Fruit fly (Drosophila melanogaster): ENCODE results near the gene CG43355.

CG43355 gene

DNA sequence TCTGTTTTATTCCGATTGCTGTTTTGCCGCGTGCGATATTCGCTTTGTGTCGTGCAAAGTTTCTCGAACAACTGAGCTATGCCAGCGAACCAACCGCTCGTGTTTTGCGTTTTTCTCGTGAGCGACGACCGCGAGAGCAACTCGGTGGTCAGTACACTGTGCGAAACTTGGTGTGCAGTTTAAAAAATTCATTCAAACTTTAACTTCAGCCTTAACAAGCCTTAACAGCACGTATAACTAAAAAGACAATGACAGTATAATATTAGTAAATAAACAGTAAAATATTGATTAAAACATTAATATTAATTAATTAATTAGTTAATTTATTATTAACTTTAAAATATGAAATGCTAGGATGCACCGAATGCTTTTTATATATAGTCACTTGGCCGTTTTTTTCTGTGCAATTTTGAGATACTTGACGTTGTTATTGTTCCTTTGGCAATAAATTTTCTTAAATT, 43.7 kb downstream of the CG43355 start, which contains the start of gene CG31705:
TSS of gene CG31705 (minus strand) at position 77 of the 461 bp plus-strand sequence.
- TF ChIP-seq psq (optimal IDR thresholded peaks at IDR 0.05): no peak
- no peak for TF ChIP-seq h (optimal IDR thresholded peaks at IDR 0.05)
- TF ChIP-seq insv (optimal IDR thresholded peaks at IDR 0.05): no peak
- no peak for TF ChIP-seq Sin3A (optimal IDR thresholded peaks at IDR 0.05)
- no peak for TF ChIP-seq ttk (optimal IDR thresholded peaks at IDR 0.05)
- no peak for TF ChIP-seq Myc (optimal IDR thresholded peaks at IDR 0.05)

dm6 chr2L:11530952-11531351, 46.4 kb downstream of the CG43355 start, which contains the start of gene CG31706:
Gene CG31706, minus strand, starts transcription at chr2L:11531052.
- no peak for TF ChIP-seq Myc (optimal IDR thresholded peaks at IDR 0.05)

DNA sequence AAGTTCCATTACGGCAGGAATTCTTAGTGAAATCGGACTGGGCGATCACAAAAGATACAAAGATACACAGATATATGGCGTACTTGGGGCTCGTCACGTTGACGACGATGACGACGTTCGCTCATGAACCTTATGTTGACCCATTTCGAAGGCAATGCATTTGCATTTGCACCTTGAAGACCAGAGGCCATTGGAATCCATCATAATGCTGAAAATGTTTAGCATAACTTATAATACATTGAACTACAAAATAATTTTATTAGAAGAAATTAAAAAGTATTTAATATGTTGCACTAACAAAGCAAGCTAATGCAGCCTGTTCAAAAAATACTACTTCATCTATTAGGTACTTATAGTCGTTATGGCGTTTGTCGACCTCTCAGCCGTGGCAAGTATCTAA, 47.0 kb downstream of the CG43355 start, which contains the start of gene CG34162:
TSS of gene CG34162 (plus strand) at position 301 of the 400 bp plus-strand sequence.
- TF ChIP-seq ttk (optimal IDR thresholded peaks at IDR 0.05) (no peak), insv (optimal IDR thresholded peaks at IDR 0.05) (no peak)

- TF ChIP-seq psq (optimal IDR thresholded peaks at IDR 0.05): no peak
- TF ChIP-seq ttk (optimal IDR thresholded peaks at IDR 0.05): no peak
- no peak for TF ChIP-seq Sin3A (optimal IDR thresholded peaks at IDR 0.05)
Observed at dm6 chr2L:11535845-11536244, 51.3 kb downstream of the CG43355 start, which contains the start of gene CG43438. Gene CG43438, plus strand, starts transcription at chr2L:11536145.
